Fruit fly (Drosophila melanogaster) Kc167 (cell line): ENCODE measurements around the gene ppk16.

Experiments
- Myc ChIP-seq: fragments of >200 bp; optimal IDR thresholded peaks from 2 replicates; lab custom pipeline; 2017; ENCODE audit warnings: missing external identifiers
- Sin3A ChIP-seq: fragments of >200 bp; optimal IDR thresholded peaks from 2 replicates; lab custom pipeline; 2018; ENCODE audit warnings: missing external identifiers
- h ChIP-seq: fragments of >200 bp; optimal IDR thresholded peaks from 3 replicates; lab custom pipeline; 2018; ENCODE audit warnings: missing external identifiers
- insv ChIP-seq: fragments of >200 bp; optimal IDR thresholded peaks from 3 replicates; lab custom pipeline; 2018; ENCODE audit warnings: missing external identifiers
- psq ChIP-seq: fragments of >200 bp; optimal IDR thresholded peaks from 2 replicates; lab custom pipeline; 2017; ENCODE audit warnings: missing external identifiers
- ttk ChIP-seq: sonication (Bioruptor generic); optimal IDR thresholded peaks from 2 replicates; lab custom pipeline; 2017; ENCODE audit warnings: missing external identifiers

ppk16 gene

dm6 chr2L:9774980-9775628 lies at the start of gene ppk16, which contains the start of gene ppk11:
Gene ppk16, minus strand, starts transcription at chr2L:9775030.
Gene ppk11, minus strand, starts transcription at chr2L:9775030.
- TF ChIP-seq psq (lab: Kevin White, UChicago) (no peak), ttk (lab: Kevin White, UChicago) (no peak), h (lab: Kevin White, UChicago) (no peak), Myc (lab: Kevin White, UChicago) (no peak), Sin3A (lab: Kevin White, UChicago) (no peak), insv (lab: Kevin White, UChicago) (no peak)

- TF ChIP-seq h (lab: Kevin White, UChicago) (no peak), ttk (lab: Kevin White, UChicago) (no peak), Sin3A (lab: Kevin White, UChicago) (no peak), Myc (lab: Kevin White, UChicago) (no peak), insv (lab: Kevin White, UChicago) (no peak), psq (lab: Kevin White, UChicago) (no peak)
Observed at dm6 chr2L:9792945-9793344, 18.1 kb upstream of the ppk16 start, which contains the start of gene CG13123. Gene CG13123, minus strand, starts transcription at chr2L:9793107.

- no peak for TF ChIP-seq Sin3A (lab: Kevin White, UChicago)
- TF ChIP-seq psq (lab: Kevin White, UChicago): no peak
- TF ChIP-seq h (lab: Kevin White, UChicago): no peak
- TF ChIP-seq Myc (lab: Kevin White, UChicago): no peak
- TF ChIP-seq ttk (lab: Kevin White, UChicago): no peak
Observed at dm6 chr2L:9790535-9790992, 15.7 kb upstream of the ppk16 start, which contains the start of gene CG4036. Gene CG4036, plus strand, starts transcription at chr2L:9790882.

- no peak for TF ChIP-seq Myc (lab: Kevin White, UChicago)
- no peak for TF ChIP-seq psq (lab: Kevin White, UChicago)
- TF ChIP-seq ttk (lab: Kevin White, UChicago): no peak
- TF ChIP-seq insv (lab: Kevin White, UChicago): no peak
- TF ChIP-seq h (lab: Kevin White, UChicago): no peak
- TF ChIP-seq Sin3A (lab: Kevin White, UChicago): no peak
Observed at dm6 chr2L:9785917-9786432, 11.1 kb upstream of the ppk16 start.

dm6 chr2L:9784468-9784867 lies 9.6 kb upstream of the ppk16 start:
- no peak for TF ChIP-seq insv (lab: Kevin White, UChicago)
- TF ChIP-seq Sin3A (lab: Kevin White, UChicago): no peak
- TF ChIP-seq psq (lab: Kevin White, UChicago): no peak

- no peak for TF ChIP-seq Sin3A (lab: Kevin White, UChicago)
- no peak for TF ChIP-seq h (lab: Kevin White, UChicago)
- TF ChIP-seq psq (lab: Kevin White, UChicago): no peak
- no peak for TF ChIP-seq ttk (lab: Kevin White, UChicago)
- no peak for TF ChIP-seq insv (lab: Kevin White, UChicago)
- no peak for TF ChIP-seq Myc (lab: Kevin White, UChicago)
Observed at dm6 chr2L:9783130-9783529, 8.3 kb upstream of the ppk16 start.

dm6 chr2L:9782176-9782581 lies 7.3 kb upstream of the ppk16 start, which contains the start of gene IP3K1:
Gene IP3K1, plus strand, starts transcription at chr2L:9782384.
- TF ChIP-seq Myc (lab: Kevin White, UChicago) (no peak), psq (lab: Kevin White, UChicago) (no peak), Sin3A (lab: Kevin White, UChicago) (no peak), insv (lab: Kevin White, UChicago) (no peak), h (lab: Kevin White, UChicago) (no peak), ttk (lab: Kevin White, UChicago) (no peak)

- no peak for TF ChIP-seq Sin3A (lab: Kevin White, UChicago)
- no peak for TF ChIP-seq ttk (lab: Kevin White, UChicago)
- no peak for TF ChIP-seq psq (lab: Kevin White, UChicago)
- no peak for TF ChIP-seq h (lab: Kevin White, UChicago)
- TF ChIP-seq insv (lab: Kevin White, UChicago): no peak
- TF ChIP-seq Myc (lab: Kevin White, UChicago): no peak
Observed at dm6 chr2L:9779754-9780153, 4.9 kb upstream of the ppk16 start.

dm6 chr2L:9779147-9779546 lies 4.3 kb upstream of the ppk16 start:
- no peak for TF ChIP-seq Myc (lab: Kevin White, UChicago)
- TF ChIP-seq psq (lab: Kevin White, UChicago): no peak
- no peak for TF ChIP-seq ttk (lab: Kevin White, UChicago)
- TF ChIP-seq Sin3A (lab: Kevin White, UChicago): no peak
- TF ChIP-seq insv (lab: Kevin White, UChicago): no peak
- no peak for TF ChIP-seq h (lab: Kevin White, UChicago)

- TF ChIP-seq insv (lab: Kevin White, UChicago) (no peak), Sin3A (lab: Kevin White, UChicago) (no peak), psq (lab: Kevin White, UChicago) (no peak), ttk (lab: Kevin White, UChicago) (no peak), h (lab: Kevin White, UChicago) (no peak), Myc (lab: Kevin White, UChicago) (no peak)
Observed at dm6 chr2L:9778416-9778815, 3.6 kb upstream of the ppk16 start.

dm6 chr2L:9777927-9778326 lies 3.1 kb upstream of the ppk16 start:
- TF ChIP-seq insv (lab: Kevin White, UChicago): no peak
- TF ChIP-seq Sin3A (lab: Kevin White, UChicago): no peak
- TF ChIP-seq psq (lab: Kevin White, UChicago): no peak
- no peak for TF ChIP-seq Myc (lab: Kevin White, UChicago)
- no peak for TF ChIP-seq ttk (lab: Kevin White, UChicago)
- no peak for TF ChIP-seq h (lab: Kevin White, UChicago)
